Worm (Caenorhabditis elegans) whole organism, young adult: ENCODE results near the gene nlp-82.

Experiments
- C06A6.2 ChIP-seq: fragments of 200-800 bp; sonication (Bioruptor generic); conservative IDR thresholded peaks from 2 replicates; pipeline ENCODE4 v1.3.6; 2022; ENCODE audit warnings: missing genetic modification characterization, missing compliant biosample characterization
- D2030.7 ChIP-seq: fragments of 200-800 bp; sonication (Bioruptor generic); IDR thresholded peaks from 2 replicates; pipeline ENCODE4 v1.3.6; 2022; ENCODE audit warnings: missing genetic modification reagents, missing genetic modification characterization, missing compliant biosample characterization
- F10E7.11 ChIP-seq: sonication (generic microtip); optimal IDR thresholded peaks from 2 replicates; lab custom pipeline; 2017; ENCODE audit warnings: mild to moderate bottlenecking, missing genetic modification characterization, moderate library complexity, missing compliant biosample characterization
- F22D6.2 ChIP-seq: sonication (generic microtip); optimal IDR thresholded peaks from 2 replicates; lab custom pipeline; 2016; ENCODE audit warnings: mild to moderate bottlenecking, missing genetic modification characterization, missing compliant biosample characterization
- F49E8.2 ChIP-seq: sonication (generic microtip); optimal IDR thresholded peaks from 3 replicates; lab custom pipeline; 2017; ENCODE audit warnings: missing genetic modification characterization, mild to moderate bottlenecking, missing compliant biosample characterization, antibody characterized with exemption, moderate library complexity; ENCODE audit not compliant: insufficient read depth
- F52B5.7 ChIP-seq: sonication (generic microtip); optimal IDR thresholded peaks from 2 replicates; lab custom pipeline; 2016; ENCODE audit warnings: mild to moderate bottlenecking, missing genetic modification characterization, missing compliant biosample characterization
- F55B11.4 ChIP-seq: sonication (generic microtip); optimal IDR thresholded peaks from 2 replicates; lab custom pipeline; 2016; ENCODE audit warnings: missing compliant biosample characterization, missing genetic modification characterization, borderline replicate concordance; ENCODE audit not compliant: insufficient read depth
- F57C9.4 ChIP-seq: sonication (generic microtip); optimal IDR thresholded peaks from 2 replicates; lab custom pipeline; 2017; ENCODE audit warnings: mild to moderate bottlenecking, missing genetic modification characterization, missing compliant biosample characterization
- K12H6.12 ChIP-seq: fragments of 200-800 bp; sonication (Bioruptor generic); optimal IDR thresholded peaks from 2 replicates; lab custom pipeline; 2018; ENCODE audit warnings: mild to moderate bottlenecking, missing genetic modification characterization, missing compliant biosample characterization
- Y53G8AR.9 ChIP-seq: fragments of 200-800 bp; sonication (Bioruptor generic); conservative IDR thresholded peaks from 2 replicates; pipeline ENCODE4 v1.3.6; 2022; ENCODE audit warnings: missing genetic modification reagents, missing genetic modification characterization, missing compliant biosample characterization
- ZK185.1 ChIP-seq: sonication (generic microtip); optimal IDR thresholded peaks from 2 replicates; lab custom pipeline; 2016; ENCODE audit warnings: mild to moderate bottlenecking, missing genetic modification characterization, missing compliant biosample characterization; ENCODE audit not compliant: poor library complexity, severe bottlenecking
- aptf-2 ChIP-seq: fragments of 200-800 bp; sonication (Bioruptor generic); conservative IDR thresholded peaks from 2 replicates; pipeline ENCODE4 v1.3.6; 2022; ENCODE audit warnings: missing genetic modification reagents, missing genetic modification characterization, missing compliant biosample characterization
- aptf-3 ChIP-seq: fragments of 200-800 bp; sonication (Bioruptor generic); IDR thresholded peaks from 2 replicates; pipeline ENCODE4 v1.3.6; 2022; ENCODE audit warnings: missing genetic modification characterization, missing compliant biosample characterization
- attf-5 ChIP-seq: fragments of 200-800 bp; sonication (Bioruptor generic); optimal IDR thresholded peaks from 2 replicates; lab custom pipeline; 2018; ENCODE audit warnings: mild to moderate bottlenecking, missing genetic modification characterization, missing compliant biosample characterization
- cebp-2 ChIP-seq: fragments of 200-800 bp; sonication (Bioruptor generic); IDR thresholded peaks from 2 replicates; pipeline ENCODE4 v1.3.6; 2022; ENCODE audit warnings: missing genetic modification characterization, missing compliant biosample characterization
- ceh-58 ChIP-seq: fragments of 200-800 bp; sonication (Bioruptor generic); IDR thresholded peaks from 2 replicates; pipeline ENCODE4 v1.3.6; 2022; ENCODE audit warnings: missing genetic modification characterization, missing compliant biosample characterization
- chd-7 ChIP-seq: sonication (generic microtip); optimal IDR thresholded peaks from 2 replicates; lab custom pipeline; 2016; ENCODE audit warnings: mild to moderate bottlenecking, missing genetic modification characterization, moderate library complexity, missing compliant biosample characterization
- efl-1 ChIP-seq: fragments of 150-350 bp; optimal IDR thresholded peaks from 2 replicates; lab custom pipeline; 2014; ENCODE audit warnings: missing biosample characterization, missing genetic modification reagents, missing genetic modification characterization
- egl-18 ChIP-seq: fragments of 200-800 bp; sonication (Bioruptor generic); IDR thresholded peaks from 2 replicates; pipeline ENCODE4 v1.3.6; 2022; ENCODE audit warnings: missing genetic modification reagents, missing genetic modification characterization, missing compliant biosample characterization
- hmg-20 ChIP-seq: fragments of 200-800 bp; sonication (Bioruptor generic); IDR thresholded peaks from 2 replicates; pipeline ENCODE4 v1.3.6; 2022; ENCODE audit warnings: missing genetic modification reagents, missing genetic modification characterization, missing compliant biosample characterization
- let-607 ChIP-seq, 2 experiments: fragments of 200-800 bp in 1 of 2; sonication (Bioruptor generic) in 1 of 2; sonication (generic microtip) in 1 of 2; optimal IDR thresholded peaks; 2 replicates each; lab custom pipeline; 2016 to 2018; ENCODE audit warnings: mild to moderate bottlenecking in 2 of 2, missing compliant biosample characterization in 2 of 2, missing genetic modification characterization in 2 of 2, moderate library complexity in 2 of 2, missing genotype in 1 of 2
- lin-26 ChIP-seq: fragments of 200-800 bp; sonication (Bioruptor generic); IDR thresholded peaks from 2 replicates; pipeline ENCODE4 v1.3.6; 2022; ENCODE audit warnings: missing genetic modification reagents, missing genetic modification characterization, missing compliant biosample characterization
- lin-35 ChIP-seq, 3 experiments: fragments of 150-350 bp in 2 of 3; sonication (generic microtip) in 1 of 3; optimal IDR thresholded peaks; 2 replicates each; lab custom pipeline; 2014 to 2018; ENCODE audit warnings: missing biosample characterization in 3 of 3, missing genetic modification characterization in 3 of 3, missing genetic modification reagents in 3 of 3
- madf-10 ChIP-seq: sonication (generic microtip); optimal IDR thresholded peaks from 2 replicates; lab custom pipeline; 2016; ENCODE audit warnings: mild to moderate bottlenecking, missing genetic modification characterization, missing compliant biosample characterization
- madf-3 ChIP-seq: fragments of 200-800 bp; sonication (Bioruptor generic); IDR thresholded peaks from 2 replicates; pipeline ENCODE4 v1.3.6; 2022; ENCODE audit warnings: missing genetic modification reagents, missing genetic modification characterization, missing compliant biosample characterization
- madf-6 ChIP-seq: fragments of 200-800 bp; sonication (Bioruptor generic); IDR thresholded peaks from 2 replicates; pipeline ENCODE4 v1.3.6; 2022; ENCODE audit warnings: missing genetic modification reagents, missing genetic modification characterization, missing compliant biosample characterization
- mcd-1 ChIP-seq: fragments of 200-800 bp; sonication (Bioruptor generic); IDR thresholded peaks from 2 replicates; pipeline ENCODE4 v1.3.6; 2022; ENCODE audit warnings: missing genetic modification reagents, missing genetic modification characterization, missing compliant biosample characterization
- mel-28 ChIP-seq: sonication (generic microtip); optimal IDR thresholded peaks from 2 replicates; lab custom pipeline; 2016; ENCODE audit warnings: borderline replicate concordance, mild to moderate bottlenecking, missing genetic modification characterization, missing compliant biosample characterization
- mes-4 ChIP-seq: sonication (generic microtip); optimal IDR thresholded peaks from 2 replicates; lab custom pipeline; 2016; ENCODE audit warnings: missing genotype, missing genetic modification characterization, missing compliant biosample characterization
- nfyb-1 ChIP-seq: fragments of 200-800 bp; sonication (Bioruptor generic); IDR thresholded peaks from 2 replicates; pipeline ENCODE4 v1.3.6; 2022; ENCODE audit warnings: missing genetic modification reagents, missing genetic modification characterization, missing compliant biosample characterization
- nhr-179 ChIP-seq: sonication (generic microtip); optimal IDR thresholded peaks from 2 replicates; lab custom pipeline; 2016; ENCODE audit warnings: mild to moderate bottlenecking, missing genetic modification characterization, missing compliant biosample characterization
- nhr-90 ChIP-seq: sonication (generic microtip); optimal IDR thresholded peaks from 2 replicates; lab custom pipeline; 2016; ENCODE audit warnings: missing genotype, mild to moderate bottlenecking, missing genetic modification characterization, missing compliant biosample characterization
- pha-4 ChIP-seq: fragments of 150-350 bp; sonication (generic microtip); optimal IDR thresholded peaks from 2 replicates; lab custom pipeline; 2014; ENCODE audit warnings: missing biosample characterization, missing genetic modification reagents, missing genetic modification characterization
- rcor-1 ChIP-seq: fragments of 200-800 bp; sonication (Bioruptor generic); IDR thresholded peaks from 2 replicates; pipeline ENCODE4 v1.3.6; 2022; ENCODE audit warnings: missing genetic modification reagents, missing genetic modification characterization, missing compliant biosample characterization
- rec-8 ChIP-seq, 2 experiments: sonication (generic microtip); optimal IDR thresholded peaks; 2 replicates each; lab custom pipeline; 2016; ENCODE audit warnings: mild to moderate bottlenecking in 2 of 2, missing genetic modification characterization in 2 of 2, missing genetic modification reagents in 2 of 2, missing genotype in 2 of 2, missing biosample characterization in 1 of 2, missing compliant biosample characterization in 1 of 2, moderate library complexity in 1 of 2
- snpc-1.3 ChIP-seq: sonication (generic microtip); optimal IDR thresholded peaks from 2 replicates; lab custom pipeline; 2017; ENCODE audit warnings: missing genetic modification characterization, mild to moderate bottlenecking, missing compliant biosample characterization, antibody characterized with exemption, moderate library complexity, missing genotype, missing genetic modification reagents; ENCODE audit not compliant: insufficient read depth
- snpc-4 ChIP-seq, 5 experiments: fragments of 150-350 bp in 1 of 5; sonication (generic microtip) in 4 of 5; optimal IDR thresholded peaks; 2 replicates each; lab custom pipeline; 2014 to 2018; ENCODE audit warnings: missing genetic modification characterization in 5 of 5, missing biosample characterization in 3 of 5, antibody characterized with exemption in 2 of 5, mild to moderate bottlenecking in 2 of 5, missing compliant biosample characterization in 2 of 5, missing genotype in 2 of 5, moderate library complexity in 2 of 5, missing genetic modification reagents in 1 of 5
- tlf-1 ChIP-seq: fragments of 200-800 bp; sonication (Bioruptor generic); optimal IDR thresholded peaks from 2 replicates; lab custom pipeline; 2018; ENCODE audit warnings: mild to moderate bottlenecking, missing genetic modification characterization, missing compliant biosample characterization
- xnd-1 ChIP-seq: sonication (generic microtip); optimal IDR thresholded peaks from 2 replicates; lab custom pipeline; 2016; ENCODE audit warnings: missing genotype, missing genetic modification reagents, missing genetic modification characterization, missing compliant biosample characterization
- zfh-2 ChIP-seq: fragments of 200-800 bp; sonication (Bioruptor generic); conservative IDR thresholded peaks from 2 replicates; pipeline ENCODE4 v1.3.6; 2022; ENCODE audit warnings: missing genetic modification reagents, missing genetic modification characterization, missing compliant biosample characterization
- ztf-18 ChIP-seq: sonication (generic microtip); optimal IDR thresholded peaks from 2 replicates; lab custom pipeline; 2016; ENCODE audit warnings: missing genotype, mild to moderate bottlenecking, missing genetic modification characterization, missing compliant biosample characterization
- ztf-22 ChIP-seq: fragments of 200-800 bp; sonication (Bioruptor generic); optimal IDR thresholded peaks from 2 replicates; lab custom pipeline; 2018; ENCODE audit warnings: mild to moderate bottlenecking, missing genetic modification characterization, moderate library complexity, missing compliant biosample characterization

Gene nlp-82

ce11 chrII:9275173-9275572, 21.1 kb upstream of the nlp-82 start (continued):
- TF ChIP-seq madf-6 (GFP tag; lab: Robert Waterston, UW) (peak; percentile 22; the same call in 1 of the 2 replicates), ztf-18 (tag; lab: Kevin White, UChicago) (no peak), zfh-2 (GFP tag; lab: Robert Waterston, UW) (no peak), ceh-58 (GFP tag; lab: Robert Waterston, UW) (peak; percentile 75; the same call in 1 of the 2 replicates)

- TF ChIP-seq F55B11.4 (tag; lab: Kevin White, UChicago) (no peak), Y53G8AR.9 (GFP tag; lab: Robert Waterston, UW) (0 out of 2 replicates have a peak, but pooled peaks have one; percentile 48), xnd-1 (tag; lab: Kevin White, UChicago) (peak; percentile 22), nhr-90 (tag; lab: Kevin White, UChicago) (no peak), snpc-4 (GFP tag; optimal IDR thresholded peaks at IDR 0.05; lab: Kevin White, UChicago) (no peak), snpc-4 (tag; optimal IDR thresholded peaks at IDR 0.05; lab: Kevin White, UChicago) (peak in 1 of 4 experiments; percentile 26), aptf-3 (GFP tag; lab: Robert Waterston, UW) (no peak)
Observed at ce11 chrII:9274734-9275133, 20.6 kb upstream of the nlp-82 start.

- TF ChIP-seq mcd-1, result peak; percentile 59
- TF ChIP-seq chd-7 (tag; lab: Kevin White, UChicago), result peak; percentile 82
- TF ChIP-seq C06A6.2 (GFP tag; lab: Robert Waterston, UW), result 0 out of 2 replicates have a peak, but pooled peaks have one; percentile 47
- 0 out of 2 replicates have a peak, but pooled peaks have one; percentile 31 for TF ChIP-seq Y53G8AR.9 (GFP tag; lab: Robert Waterston, UW)
- TF ChIP-seq madf-6 (GFP tag; lab: Robert Waterston, UW), result no peak
- TF ChIP-seq snpc-1.3 (tag; lab: Kevin White, UChicago), result no peak
- TF ChIP-seq F49E8.2 (tag; lab: Kevin White, UChicago), result no peak
- TF ChIP-seq F10E7.11 (tag; lab: Kevin White, UChicago), result no peak
- no peak for TF ChIP-seq hmg-20
- TF ChIP-seq aptf-2 (GFP tag; lab: Robert Waterston, UW), result no peak
- no peak for TF ChIP-seq mes-4 (tag; lab: Kevin White, UChicago)
- TF ChIP-seq F55B11.4 (tag; lab: Kevin White, UChicago), result no peak
- TF ChIP-seq pha-4 (tag; lab: Kevin White, UChicago), result peak; percentile 37
- TF ChIP-seq ztf-18 (tag; lab: Kevin White, UChicago), result peak; percentile 16
- TF ChIP-seq egl-18 (GFP tag; lab: Robert Waterston, UW), result peak; percentile 4; the same call in 1 of the 2 replicates
- peak in 1 of 3 experiments; percentile 65 for TF ChIP-seq lin-35 (GFP tag; optimal IDR thresholded peaks at IDR 0.05; lab: Kevin White, UChicago)
- TF ChIP-seq madf-3 (GFP tag; lab: Robert Waterston, UW), result peak; percentile 57; the same call in 1 of the 2 replicates
- no peak for TF ChIP-seq efl-1 (GFP tag; lab: Kevin White, UChicago)
- TF ChIP-seq rec-8 (tag; optimal IDR thresholded peaks at IDR 0.05; lab: Kevin White, UChicago), result no peak
- TF ChIP-seq cebp-2, result no peak
- TF ChIP-seq ZK185.1 (tag; lab: Kevin White, UChicago), result peak; percentile 74
- no peak for TF ChIP-seq F57C9.4
- peak; percentile 83 for TF ChIP-seq attf-5 (GFP tag; lab: Kevin White, UChicago)
- TF ChIP-seq K12H6.12 (tag; lab: Kevin White, UChicago), result peak; percentile 61
- TF ChIP-seq lin-26 (GFP tag; lab: Robert Waterston, UW), result peak; percentile 71
- TF ChIP-seq F52B5.7 (tag; lab: Kevin White, UChicago), result no peak
- TF ChIP-seq mel-28, result no peak
- peak; percentile 35 to 57 for TF ChIP-seq let-607 (tag; optimal IDR thresholded peaks at IDR 0.05; lab: Kevin White, UChicago)
- no peak for TF ChIP-seq D2030.7 (GFP tag; lab: Robert Waterston, UW)
- TF ChIP-seq nfyb-1 (GFP tag; lab: Robert Waterston, UW), result peak; percentile 67; the same call in 1 of the 2 replicates
- TF ChIP-seq rcor-1, result no peak
- no peak for TF ChIP-seq nhr-179 (tag; lab: Kevin White, UChicago)
- TF ChIP-seq madf-10 (tag; lab: Kevin White, UChicago), result peak; percentile 49
- TF ChIP-seq ztf-22 (GFP tag; lab: Kevin White, UChicago), result peak; percentile 20
- TF ChIP-seq F22D6.2 (tag; lab: Kevin White, UChicago), result peak; percentile 44
- TF ChIP-seq tlf-1, result peak; percentile 40
Observed at ce11 chrII:9273984-9274383, 19.9 kb upstream of the nlp-82 start.
